Worm (Caenorhabditis elegans): ENCODE data around the gene M02B7.7.

M02B7.7 gene

ce11 chrIV:3840480-3840879 lies 33.5 kb upstream of the M02B7.7 start:
- TF ChIP-seq efl-1 (optimal IDR thresholded peaks at IDR 0.05): no peak
- no peak for TF ChIP-seq efl-1 (GFP tag; optimal IDR thresholded peaks at IDR 0.05 in 1 of 2)
- TF ChIP-seq egl-13 (tag; optimal IDR thresholded peaks at IDR 0.05): no peak
- TF ChIP-seq hlh-17 (GFP tag; optimal IDR thresholded peaks at IDR 0.05; ENCODE audit: borderline replicate concordance): no peak
- no peak for TF ChIP-seq vab-15 (tag; optimal IDR thresholded peaks at IDR 0.05)
- TF ChIP-seq nhr-20 (tag; optimal IDR thresholded peaks at IDR 0.05): no peak
- TF ChIP-seq grh-1 (GFP tag; IDR thresholded peaks at IDR 0.05): no peak
- TF ChIP-seq fos-1 (tag; optimal IDR thresholded peaks at IDR 0.05): no peak
- no peak for TF ChIP-seq efl-3 (GFP tag; optimal IDR thresholded peaks at IDR 0.05)

ce11 chrIV:3839420-3839819 lies 32.4 kb upstream of the M02B7.7 start, which contains the start of gene F28F9.2:
TSS of gene F28F9.2 (plus strand) at chrIV:3839720.
- TF ChIP-seq pqm-1 (tag; optimal IDR thresholded peaks at IDR 0.05) (no peak), sptf-1 (tag; optimal IDR thresholded peaks at IDR 0.05) (no peak), fkh-8 (tag; optimal IDR thresholded peaks at IDR 0.05) (no peak), nhr-28 (tag; optimal IDR thresholded peaks at IDR 0.05) (no peak), hpl-2 (GFP tag; optimal IDR thresholded peaks at IDR 0.05) (no peak), fos-1 (tag; optimal IDR thresholded peaks at IDR 0.05) (no peak), ces-1 (GFP tag; optimal IDR thresholded peaks at IDR 0.05) (no peak), nhr-71 (tag; optimal IDR thresholded peaks at IDR 0.05) (no peak), irx-1 (tag; optimal IDR thresholded peaks at IDR 0.05) (no peak), mab-9 (GFP tag; IDR thresholded peaks at IDR 0.05) (no peak), aha-1 (tag; optimal IDR thresholded peaks at IDR 0.05) (no peak)

ce11 chrIV:3838687-3839086 lies 31.7 kb upstream of the M02B7.7 start:
- TF ChIP-seq egl-27 (tag; optimal IDR thresholded peaks at IDR 0.05) (no peak), ces-1 (GFP tag; optimal IDR thresholded peaks at IDR 0.05) (no peak), isw-1 (GFP tag; IDR thresholded peaks at IDR 0.05) (no peak), aha-1 (tag; optimal IDR thresholded peaks at IDR 0.05) (no peak), elt-2 (tag; optimal IDR thresholded peaks at IDR 0.05) (no peak), nhr-237 (tag; optimal IDR thresholded peaks at IDR 0.05) (no peak), egl-13 (tag; optimal IDR thresholded peaks at IDR 0.05) (no peak), blmp-1 (tag; optimal IDR thresholded peaks at IDR 0.05) (no peak), lin-15B (tag; optimal IDR thresholded peaks at IDR 0.05) (no peak), fkh-10 (GFP tag; optimal IDR thresholded peaks at IDR 0.05) (no peak), sptf-1 (tag; optimal IDR thresholded peaks at IDR 0.05) (no peak), lsy-2 (tag; optimal IDR thresholded peaks at IDR 0.05) (no peak)

ce11 chrIV:3835065-3835464 lies 28.1 kb upstream of the M02B7.7 start, which contains the start of gene cal-3:
TSS of gene cal-3 (minus strand) at chrIV:3835165.
- TF ChIP-seq jun-1 (tag; optimal IDR thresholded peaks at IDR 0.05) (no peak), Y116A8C.19 (tag; optimal IDR thresholded peaks at IDR 0.05; ENCODE audit: borderline replicate concordance) (no peak), ceh-63 (GFP tag; optimal IDR thresholded peaks at IDR 0.05) (no peak), efl-1 (optimal IDR thresholded peaks at IDR 0.05) (no peak), efl-1 (GFP tag; optimal IDR thresholded peaks at IDR 0.05 in 1 of 2) (peak in 1 of 2 experiments; percentile 19)

- TF ChIP-seq efl-1 (optimal IDR thresholded peaks at IDR 0.05): no peak
- peak in 1 of 2 experiments; percentile 4 for TF ChIP-seq efl-1 (GFP tag; optimal IDR thresholded peaks at IDR 0.05 in 1 of 2)
- peak; percentile 87 for TF ChIP-seq dsc-1 (tag; optimal IDR thresholded peaks at IDR 0.05)
- TF ChIP-seq sox-4 (tag; optimal IDR thresholded peaks at IDR 0.05): peak; percentile 42
- no peak for TF ChIP-seq pag-3 (tag; optimal IDR thresholded peaks at IDR 0.05; ENCODE audit: borderline replicate concordance, insufficient read depth)
- no peak for TF ChIP-seq mdl-1 (tag; optimal IDR thresholded peaks at IDR 0.05)
- no peak for TF ChIP-seq nhr-12 (tag; optimal IDR thresholded peaks at IDR 0.05)
- peak; percentile 24 for TF ChIP-seq fkh-8 (tag; optimal IDR thresholded peaks at IDR 0.05)
- peak; percentile 42 for TF ChIP-seq pax-3 (tag; optimal IDR thresholded peaks at IDR 0.05)
- no peak for TF ChIP-seq isw-1 (GFP tag; IDR thresholded peaks at IDR 0.05)
- no peak for TF ChIP-seq snu-23 (GFP tag; optimal IDR thresholded peaks at IDR 0.05)
Observed at ce11 chrIV:3833778-3834177, 26.8 kb upstream of the M02B7.7 start.

All from whole organism, L1 larva.